Worm (Caenorhabditis elegans) whole organism, L4/young adult: ENCODE measurements around the gene srt-8.
"Not testable (repeated sequence)": the region's sequence is repeated elsewhere in the genome, so short reads cannot be mapped to it uniquely, and the experiment has no call there.

Experiments used
- W03F9.2 ChIP-seq: fragments of 150-350 bp; optimal IDR thresholded peaks from 2 replicates; lab custom pipeline; 2014; ENCODE audit warnings: missing biosample characterization, missing genetic modification characterization
- dao-5 ChIP-seq: sonication (generic microtip); optimal IDR thresholded peaks from 2 replicates; lab custom pipeline; 2016; ENCODE audit warnings: missing genotype, missing genetic modification characterization, moderate library complexity, missing compliant biosample characterization
- him-1 ChIP-seq: sonication (generic microtip); optimal IDR thresholded peaks from 2 replicates; lab custom pipeline; 2016; ENCODE audit warnings: missing genotype, missing genetic modification reagents, missing genetic modification characterization, missing compliant biosample characterization

DNA sequence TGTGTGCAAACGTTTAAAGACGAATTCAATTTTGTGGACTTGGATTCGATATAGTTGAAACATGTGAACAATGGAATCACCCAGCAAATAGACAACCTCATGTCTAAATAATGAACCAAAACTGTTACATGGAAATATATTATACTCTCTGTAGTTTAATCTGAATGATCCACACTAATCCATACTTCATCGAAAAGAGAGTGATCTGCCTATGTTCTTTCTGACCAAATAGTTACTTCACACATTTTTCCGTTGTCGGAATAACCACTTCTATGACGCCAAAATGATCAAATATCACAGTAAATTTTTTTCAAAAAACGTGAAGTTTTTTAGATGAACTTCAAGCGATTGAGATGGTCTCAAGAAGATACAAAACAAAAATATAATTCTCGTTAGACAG is 15.7 kb downstream of the srt-8 start, which contains the start of gene Y73C8C.4:
- not testable (repeated sequence) for TF ChIP-seq him-1, dao-5, W03F9.2 (tag; lab: Kevin White, UChicago)
